Worm (Caenorhabditis elegans) whole organism, L1 larva: Measurements from ENCODE around the gene Y116A8B.1.

Experiments
- ceh-88 ChIP-seq: fragments of 200-800 bp; sonication (Bioruptor generic); IDR thresholded peaks from 2 replicates; pipeline ENCODE4 v1.3.6; 2022; ENCODE audit warnings: missing genetic modification characterization, missing compliant biosample characterization
- dpl-1 ChIP-seq, 3 experiments: fragments of 150-350 bp in 2 of 3; sonication (generic microtip) in 1 of 3; optimal IDR thresholded peaks; 2 replicates each; lab custom pipeline; 2014 to 2017; ENCODE audit warnings: missing biosample characterization in 3 of 3, missing genetic modification characterization in 3 of 3, missing genetic modification reagents in 3 of 3
- dsc-1 ChIP-seq: sonication (generic microtip); optimal IDR thresholded peaks from 2 replicates; lab custom pipeline; 2016; ENCODE audit warnings: mild to moderate bottlenecking, missing genetic modification characterization, missing compliant biosample characterization
- lsy-2 ChIP-seq, 2 experiments: fragments of 150-350 bp; optimal IDR thresholded peaks; 2 replicates each; lab custom pipeline; 2014; ENCODE audit warnings: missing biosample characterization in 2 of 2, missing genetic modification characterization in 2 of 2
- mef-2 ChIP-seq: fragments of 150-350 bp; optimal IDR thresholded peaks from 2 replicates; lab custom pipeline; 2014; ENCODE audit warnings: missing biosample characterization, missing genetic modification characterization
- nhr-20 ChIP-seq: sonication (generic microtip); optimal IDR thresholded peaks from 2 replicates; lab custom pipeline; 2016; ENCODE audit warnings: mild to moderate bottlenecking, missing genetic modification characterization, missing compliant biosample characterization
- snpc-4 ChIP-seq: fragments of 150-350 bp; optimal IDR thresholded peaks from 2 replicates; lab custom pipeline; 2014; ENCODE audit warnings: missing biosample characterization, missing genetic modification characterization
- sptf-1 ChIP-seq: fragments of 150-350 bp; optimal IDR thresholded peaks from 2 replicates; lab custom pipeline; 2014; ENCODE audit warnings: missing biosample characterization, missing genetic modification characterization
- unc-98 ChIP-seq: fragments of 200-800 bp; sonication (Bioruptor generic); IDR thresholded peaks from 2 replicates; pipeline ENCODE4 v1.3.6; 2022; ENCODE audit warnings: missing genetic modification characterization, missing compliant biosample characterization

ce11 chrIV:17179565-17179964, 36.6 kb upstream of the Y116A8B.1 start:
- TF ChIP-seq dsc-1 (tag; lab: Kevin White, UChicago) (no peak), lsy-2 (tag; optimal IDR thresholded peaks at IDR 0.05; lab: Kevin White, UChicago) (no peak), ceh-88 (GFP tag; lab: Robert Waterston, UW) (no peak), dpl-1 (GFP tag; optimal IDR thresholded peaks at IDR 0.05; lab: Kevin White, UChicago) (no peak), unc-98 (GFP tag; lab: Robert Waterston, UW) (no peak), mef-2 (no peak), nhr-20 (tag; lab: Kevin White, UChicago) (no peak), sptf-1 (no peak), snpc-4 (no peak)
